Fruit fly (Drosophila melanogaster) S2 (cell line): ENCODE results near the gene CG42815.

Source experiments
- CG8478 ChIP-seq: fragments of >200 bp; optimal IDR thresholded peaks from 2 replicates; lab custom pipeline; 2018
- CTCF ChIP-seq, 2 experiments: fragments of >200 bp; optimal IDR thresholded peaks; 2 replicates each; lab custom pipeline; 2018

Gene CG42815

dm6 chr3L:17791467-17791494 is at the start of gene CG42815:
TSS of gene CG42815 (minus strand) at chr3L:17791486.
- no peak for TF ChIP-seq CTCF (optimal IDR thresholded peaks at IDR 0.05; lab: Kevin White, UChicago)
- no peak for TF ChIP-seq CG8478 (lab: Kevin White, UChicago)

- TF ChIP-seq CTCF (optimal IDR thresholded peaks at IDR 0.05; lab: Kevin White, UChicago) (no peak), CG8478 (lab: Kevin White, UChicago) (no peak)
These were observed 43.8 kb upstream of the CG42815 start, which contains the start of gene CG32189 for dm6 chr3L:17835074-17835473. TSS of gene CG32189 (minus strand) at chr3L:17835174.

DNA sequence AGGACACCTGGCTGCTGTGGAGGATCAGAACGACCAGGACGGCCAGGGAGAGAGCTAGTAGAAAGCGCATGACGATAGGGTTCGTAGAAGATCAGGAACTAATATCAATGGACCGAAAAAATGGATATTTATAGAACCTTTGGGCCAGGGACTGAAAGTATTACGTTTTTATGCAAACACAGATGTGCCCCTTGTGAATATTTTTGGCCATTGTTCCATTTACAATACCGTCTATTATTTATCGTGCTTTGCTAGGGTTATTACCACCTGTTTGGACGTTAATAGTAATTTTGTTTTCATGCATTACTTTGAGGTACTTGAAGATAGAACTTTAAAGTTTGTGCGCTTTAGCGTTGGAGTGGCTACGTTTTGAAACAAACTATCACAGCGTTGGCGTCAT is 42.2 kb upstream of the CG42815 start, which contains the start of gene CG32188:
Gene CG32188 (minus strand): TSS at position 101 of the 400 bp plus-strand sequence.
- TF ChIP-seq CTCF (optimal IDR thresholded peaks at IDR 0.05; lab: Kevin White, UChicago) (no peak), CG8478 (lab: Kevin White, UChicago) (no peak)

DNA sequence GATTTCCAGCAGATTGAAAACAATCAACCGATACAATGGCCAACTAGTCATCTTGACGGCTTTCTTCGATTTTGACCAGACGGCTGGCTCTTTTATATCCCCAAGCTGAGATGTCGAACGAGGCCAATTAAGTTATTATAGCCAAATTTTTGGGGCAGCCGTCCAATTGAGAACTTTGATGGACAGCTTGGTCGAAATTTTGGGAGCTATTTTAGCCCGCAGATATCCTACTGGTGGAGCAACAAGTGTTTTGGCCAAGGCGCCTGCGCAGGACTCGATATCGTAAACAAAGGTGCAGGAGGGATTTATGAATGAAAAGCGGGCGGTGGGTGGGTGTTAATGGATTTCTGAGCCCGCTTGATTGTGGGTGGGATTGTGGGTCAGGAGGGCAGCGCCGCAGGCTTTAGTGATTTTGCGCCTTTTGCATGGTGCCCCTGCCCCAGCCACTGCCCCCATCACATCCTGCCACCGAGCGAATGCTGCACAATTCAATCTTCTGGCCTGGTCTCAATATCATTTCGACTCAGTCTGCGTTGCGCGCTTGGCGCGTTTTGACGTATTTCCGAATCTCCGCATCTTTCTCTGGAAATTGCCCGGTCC is 31.6 kb upstream of the CG42815 start, which contains the start of the genes Ir75c and Grd:
Gene Ir75c (minus strand): TSS at position 51 of the 600 bp plus-strand sequence.
Gene Grd (plus strand): TSS at position 550 of the 600 bp plus-strand sequence.
- TF ChIP-seq CTCF (optimal IDR thresholded peaks at IDR 0.05; lab: Kevin White, UChicago) (no peak), CG8478 (lab: Kevin White, UChicago) (no peak)

dm6 chr3L:17820093-17820492 is 28.8 kb upstream of the CG42815 start, which contains the start of gene Ir75b:
TSS of gene Ir75b (minus strand) at chr3L:17820193.
- TF ChIP-seq CG8478 (lab: Kevin White, UChicago) (no peak), CTCF (optimal IDR thresholded peaks at IDR 0.05; lab: Kevin White, UChicago) (no peak)

DNA sequence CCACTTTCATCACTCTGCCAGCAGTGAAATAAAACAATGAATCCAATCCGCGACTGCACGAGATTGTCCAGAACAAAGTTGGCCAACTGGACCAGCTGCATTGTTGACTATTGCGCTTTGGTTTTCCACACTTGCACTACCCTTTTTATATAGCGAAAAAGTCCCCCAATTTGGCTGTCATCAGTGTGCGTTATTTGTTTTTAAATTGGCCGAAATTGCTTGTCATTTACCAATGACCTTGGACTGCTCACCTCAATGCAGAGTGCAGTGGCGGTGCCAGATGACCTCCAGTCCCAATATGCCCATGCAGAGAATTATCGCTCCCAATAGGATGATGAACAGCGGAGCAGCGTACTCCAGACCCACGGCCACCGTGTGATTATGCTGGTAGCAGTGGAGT is 26.5 kb upstream of the CG42815 start, which contains the start of gene Ir75a:
Gene Ir75a (minus strand): TSS at position 101 of the 400 bp plus-strand sequence.
- TF ChIP-seq CTCF (optimal IDR thresholded peaks at IDR 0.05; lab: Kevin White, UChicago): no peak
- no peak for TF ChIP-seq CG8478 (lab: Kevin White, UChicago)

DNA sequence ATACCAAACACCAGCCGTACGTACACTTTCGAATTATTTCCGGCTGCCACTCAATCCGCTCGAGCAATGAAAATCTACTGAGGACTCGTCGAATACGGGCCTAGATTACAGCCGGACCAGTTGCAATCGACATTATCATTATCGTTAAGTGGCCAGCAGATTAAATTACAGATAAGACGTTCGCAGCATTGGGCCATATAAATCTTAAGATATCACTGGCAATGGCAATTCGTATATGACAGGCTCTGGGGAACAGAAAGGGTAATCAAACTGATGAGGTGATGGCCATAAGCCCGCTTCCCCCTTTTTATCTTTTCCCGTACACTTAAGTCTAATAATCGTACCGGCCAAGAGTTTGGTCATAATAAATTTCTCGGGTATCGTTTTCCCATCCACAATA is 22.8 kb upstream of the CG42815 start, which contains the start of gene Cln3:
Gene Cln3 (minus strand): TSS at position 84 of the 400 bp plus-strand sequence.
- TF ChIP-seq CTCF (optimal IDR thresholded peaks at IDR 0.05; lab: Kevin White, UChicago) (no peak), CG8478 (lab: Kevin White, UChicago) (no peak)

- TF ChIP-seq CTCF (optimal IDR thresholded peaks at IDR 0.05; lab: Kevin White, UChicago) (no peak), CG8478 (lab: Kevin White, UChicago) (no peak)
These were observed 17.4 kb upstream of the CG42815 start, which contains the start of gene CG32191 for dm6 chr3L:17808597-17809213. TSS of gene CG32191 (minus strand) at chr3L:17809146.

- no peak for TF ChIP-seq CG8478 (lab: Kevin White, UChicago)
- no peak for TF ChIP-seq CTCF (optimal IDR thresholded peaks at IDR 0.05; lab: Kevin White, UChicago)
These were observed 15.2 kb upstream of the CG42815 start, which contains the start of gene CG32187 for dm6 chr3L:17806357-17807025. TSS of gene CG32187 (minus strand) at chr3L:17806365.

DNA sequence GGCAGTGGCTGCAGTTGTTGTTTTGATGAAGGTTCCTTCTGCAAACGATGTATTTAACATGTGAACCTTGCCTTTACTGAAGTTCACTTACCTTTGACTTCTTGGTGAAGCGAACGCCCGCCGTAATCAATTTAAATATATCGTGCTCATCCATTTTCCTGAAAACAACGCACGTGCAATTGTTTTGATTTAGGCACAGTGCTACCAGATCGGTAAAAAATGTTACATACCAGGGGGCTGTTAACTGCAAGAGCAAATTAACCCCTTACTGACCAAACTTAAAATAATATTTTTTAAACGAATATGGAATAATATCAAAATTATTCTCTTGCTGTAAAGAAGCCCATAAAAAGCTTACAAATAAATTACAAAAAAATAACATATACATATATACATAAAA is 13.2 kb upstream of the CG42815 start, which contains the start of gene ais:
Gene ais (minus strand): TSS at position 205 of the 400 bp plus-strand sequence.
- TF ChIP-seq CTCF (optimal IDR thresholded peaks at IDR 0.05; lab: Kevin White, UChicago) (no peak), CG8478 (lab: Kevin White, UChicago) (no peak)

DNA sequence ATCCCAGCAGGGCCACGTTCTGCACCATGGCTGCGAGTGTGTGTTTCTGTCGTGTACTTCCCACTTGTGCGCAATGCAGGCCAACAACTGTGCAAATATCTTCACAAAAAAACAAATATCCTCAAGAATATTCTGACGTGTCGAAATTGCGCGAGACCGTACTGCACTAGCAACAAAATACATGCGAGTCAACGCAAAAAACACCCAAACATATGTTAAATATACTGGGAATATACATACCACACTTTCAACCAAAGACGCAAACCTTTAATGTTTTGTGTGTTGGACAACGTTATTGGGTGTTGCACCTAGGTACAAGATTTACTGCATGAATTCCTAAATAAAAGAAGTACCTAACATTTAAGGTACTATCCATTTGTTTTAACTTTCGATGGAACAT is 10.8 kb upstream of the CG42815 start, which contains the start of gene NUCB1:
Gene NUCB1 (minus strand): TSS at position 173 of the 400 bp plus-strand sequence.
- peak; percentile 39 to 51 for TF ChIP-seq CTCF (optimal IDR thresholded peaks at IDR 0.05; lab: Kevin White, UChicago)
- no peak for TF ChIP-seq CG8478 (lab: Kevin White, UChicago)

DNA sequence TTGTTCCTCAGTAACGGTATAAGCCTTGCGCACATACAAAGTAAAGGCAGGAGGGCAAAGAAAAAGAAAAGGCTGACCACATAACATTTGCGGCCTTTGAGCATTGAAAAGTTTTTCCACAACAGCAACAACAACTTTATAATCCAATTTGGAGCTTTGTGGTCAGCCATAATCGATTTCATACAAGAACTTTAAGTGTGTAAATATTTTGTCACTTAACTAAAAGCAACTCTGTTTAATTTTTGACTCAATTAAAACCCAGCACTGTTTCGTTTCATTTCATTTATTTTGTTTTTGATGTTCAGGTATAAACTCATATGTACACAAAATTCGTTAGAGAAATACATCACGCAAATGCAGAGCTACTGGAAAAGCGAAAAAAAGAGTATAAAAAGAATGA is 6.2 kb upstream of the CG42815 start, which contains the start of gene CG42816:
Gene CG42816 (minus strand): TSS at position 101 of the 400 bp plus-strand sequence.
- no peak for TF ChIP-seq CG8478 (lab: Kevin White, UChicago)
- no peak for TF ChIP-seq CTCF (optimal IDR thresholded peaks at IDR 0.05; lab: Kevin White, UChicago)

DNA sequence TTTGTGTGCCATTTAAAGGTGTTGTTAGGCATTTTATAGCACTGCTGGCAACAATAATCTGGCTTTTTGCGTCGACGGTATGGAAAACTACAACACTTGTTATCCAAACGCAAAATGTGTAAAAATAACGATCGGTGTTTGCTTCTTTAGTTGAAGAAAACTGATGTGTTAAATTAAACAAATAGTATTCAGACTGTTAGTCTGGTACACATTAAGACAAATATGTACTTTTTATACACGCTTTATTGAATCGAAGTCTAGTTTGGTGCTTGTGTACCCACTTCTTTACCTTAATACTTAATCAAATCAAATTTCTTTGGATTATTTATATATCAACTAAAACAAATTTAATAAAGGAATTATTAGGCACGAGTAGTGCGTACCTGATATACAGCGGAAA is 209 bp upstream of the CG42815 start:
- TF ChIP-seq CTCF (optimal IDR thresholded peaks at IDR 0.05; lab: Kevin White, UChicago): no peak
- no peak for TF ChIP-seq CG8478 (lab: Kevin White, UChicago)

DNA sequence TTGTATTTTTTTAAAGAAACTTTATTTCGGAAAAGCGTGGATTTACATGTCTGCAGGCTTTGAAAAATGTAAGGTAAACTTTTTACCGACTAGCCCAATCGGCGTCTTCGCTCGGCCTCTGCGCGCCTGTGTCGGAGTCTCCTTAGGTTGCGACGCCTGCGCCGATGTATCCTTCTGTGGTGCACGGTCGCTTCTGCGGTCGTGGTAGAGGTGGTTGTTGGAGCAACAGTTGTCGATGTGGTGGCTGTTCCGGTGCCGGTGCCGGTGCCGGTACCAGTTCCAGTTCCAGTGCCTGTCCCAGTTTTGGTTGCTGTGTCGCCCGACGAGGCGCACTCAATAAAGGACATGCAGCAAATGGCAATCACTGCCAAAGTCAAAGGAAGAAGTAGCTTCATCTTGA is 219 bp downstream of the CG42815 start:
- no peak for TF ChIP-seq CG8478 (lab: Kevin White, UChicago)
- no peak for TF ChIP-seq CTCF (optimal IDR thresholded peaks at IDR 0.05; lab: Kevin White, UChicago)

- TF ChIP-seq CTCF (optimal IDR thresholded peaks at IDR 0.05; lab: Kevin White, UChicago): peak in 1 of 2 experiments; percentile 17
- TF ChIP-seq CG8478 (lab: Kevin White, UChicago): no peak
These were observed 27.3 kb downstream of the CG42815 start, which contains the start of the genes Adgf-A and Adgf-A2 for dm6 chr3L:17763987-17764386. TSS of gene Adgf-A (minus strand) at chr3L:17764158. TSS of gene Adgf-A2 (minus strand) at chr3L:17764158.
